Fruit fly (Drosophila melanogaster) whole organism, embryonic: Measurements from ENCODE around the gene CG31633.

Source experiments
- CG11560 ChIP-seq: fragments of 200-800 bp; sonication (Bioruptor generic); IDR thresholded peaks from 3 replicates; pipeline ENCODE4 v1.3.6; 2022; ENCODE audit warnings: missing biosample characterization, missing genetic modification characterization
- CG12659 ChIP-seq: fragments of 200-800 bp; sonication (Bioruptor generic); optimal IDR thresholded peaks from 3 replicates; lab custom pipeline; 2017; ENCODE audit warnings: mild to moderate bottlenecking, missing biosample characterization, missing genetic modification reagents, missing genetic modification characterization
- CG1603 ChIP-seq: fragments of 200-800 bp; sonication (Bioruptor generic); optimal IDR thresholded peaks from 2 replicates; lab custom pipeline; 2019; ENCODE audit warnings: missing biosample characterization, mild to moderate bottlenecking, missing genetic modification characterization, moderate library complexity
- CG17186 ChIP-seq: fragments of 200-800 bp; sonication (Bioruptor generic); optimal IDR thresholded peaks from 3 replicates; lab custom pipeline; 2017; ENCODE audit warnings: missing biosample characterization, missing genetic modification reagents, missing genetic modification characterization
- CG17612 ChIP-seq: fragments of 200-800 bp; sonication (Bioruptor generic); IDR thresholded peaks from 2 replicates; pipeline ENCODE4 v1.3.6; 2022; ENCODE audit warnings: missing biosample characterization, missing genetic modification characterization
- CG18011 ChIP-seq: fragments of 200-800 bp; sonication (Bioruptor generic); optimal IDR thresholded peaks from 2 replicates; lab custom pipeline; 2017; ENCODE audit warnings: missing biosample characterization, missing genetic modification characterization, mild to moderate bottlenecking, moderate library complexity, missing genotype
- CG1832 ChIP-seq: fragments of 200-800 bp; sonication (Bioruptor generic); optimal IDR thresholded peaks from 2 replicates; lab custom pipeline; 2017; ENCODE audit warnings: missing biosample characterization, mild to moderate bottlenecking, missing genetic modification characterization, inconsistent platforms
- CG2202 ChIP-seq: fragments of 200-800 bp; sonication (Bioruptor generic); optimal IDR thresholded peaks from 2 replicates; lab custom pipeline; 2018; ENCODE audit warnings: missing biosample characterization, mild to moderate bottlenecking, missing genetic modification characterization
- CG3995 ChIP-seq: fragments of 200-800 bp; sonication (Bioruptor generic); optimal IDR thresholded peaks from 3 replicates; lab custom pipeline; 2016; ENCODE audit warnings: missing biosample characterization, missing genetic modification characterization
- CG4730 ChIP-seq: fragments of 200-800 bp; sonication (Bioruptor generic); IDR thresholded peaks from 2 replicates; pipeline ENCODE4 v1.3.6; 2022; ENCODE audit warnings: missing biosample characterization, missing genetic modification characterization
- CG5245 ChIP-seq: fragments of 200-800 bp; sonication (Bioruptor generic); optimal IDR thresholded peaks from 3 replicates; lab custom pipeline; 2016; ENCODE audit warnings: missing biosample characterization, missing genetic modification characterization
- CG6175 ChIP-seq: fragments of 200-800 bp; sonication (Bioruptor generic); IDR thresholded peaks from 3 replicates; pipeline ENCODE4 v1.3.6; 2022; ENCODE audit warnings: missing biosample characterization, missing genetic modification characterization
- CG6272 ChIP-seq: fragments of 200-800 bp; sonication (Bioruptor generic); IDR thresholded peaks from 2 replicates; pipeline ENCODE4 v1.3.6; 2022; ENCODE audit warnings: missing biosample characterization, missing genetic modification characterization
- CG6689 ChIP-seq: fragments of 200-800 bp; sonication (Bioruptor generic); IDR thresholded peaks from 2 replicates; pipeline ENCODE4 v1.3.6; 2022; ENCODE audit warnings: missing biosample characterization, missing genetic modification characterization
- CG8281 ChIP-seq: fragments of 200-800 bp; sonication (Bioruptor generic); optimal IDR thresholded peaks from 2 replicates; lab custom pipeline; 2018; ENCODE audit warnings: missing biosample characterization, mild to moderate bottlenecking, missing genetic modification characterization, moderate library complexity
- CG9797 ChIP-seq: fragments of 200-800 bp; sonication (Bioruptor generic); optimal IDR thresholded peaks from 3 replicates; lab custom pipeline; 2018; ENCODE audit warnings: missing biosample characterization, mild to moderate bottlenecking, missing genetic modification characterization
- CG9876 ChIP-seq: fragments of 200-800 bp; sonication (Bioruptor generic); optimal IDR thresholded peaks from 2 replicates; lab custom pipeline; 2016; ENCODE audit warnings: missing biosample characterization, missing genetic modification characterization
- CHES-1-like ChIP-seq: fragments of 200-800 bp; sonication (Bioruptor generic); optimal IDR thresholded peaks from 2 replicates; lab custom pipeline; 2016; ENCODE audit warnings: missing biosample characterization, missing genetic modification characterization
- CkIIα-i1 ChIP-seq: fragments of 200-800 bp; sonication (Bioruptor generic); IDR thresholded peaks from 2 replicates; pipeline ENCODE4 v1.3.6; 2022; ENCODE audit warnings: missing biosample characterization, missing genetic modification characterization
- CrebB ChIP-seq: fragments of 200-800 bp; sonication (Bioruptor generic); optimal IDR thresholded peaks from 3 replicates; lab custom pipeline; 2018; ENCODE audit warnings: missing biosample characterization, mild to moderate bottlenecking, missing genetic modification characterization
- Dad ChIP-seq: fragments of 200-800 bp; sonication (Bioruptor generic); optimal IDR thresholded peaks from 3 replicates; lab custom pipeline; 2016; ENCODE audit warnings: missing biosample characterization, missing genetic modification characterization
- Dek ChIP-seq: fragments of 200-800 bp; sonication (Bioruptor generic); optimal IDR thresholded peaks from 3 replicates; lab custom pipeline; 2019; ENCODE audit warnings: missing biosample characterization, mild to moderate bottlenecking, missing genetic modification characterization, moderate library complexity
- Fer2 ChIP-seq: fragments of 200-800 bp; sonication (Bioruptor generic); optimal IDR thresholded peaks from 2 replicates; lab custom pipeline; 2018; ENCODE audit warnings: missing biosample characterization, mild to moderate bottlenecking, missing genetic modification characterization, moderate library complexity
- Fer3 ChIP-seq: fragments of 200-800 bp; sonication (Bioruptor generic); optimal IDR thresholded peaks from 2 replicates; lab custom pipeline; 2018; ENCODE audit warnings: missing biosample characterization, mild to moderate bottlenecking, missing genetic modification characterization, moderate library complexity
- Jarid2 ChIP-seq: fragments of 200-800 bp; sonication (Bioruptor generic); optimal IDR thresholded peaks from 3 replicates; lab custom pipeline; 2017; ENCODE audit warnings: mild to moderate bottlenecking, missing biosample characterization, missing genetic modification reagents, missing genetic modification characterization
- Mes4 ChIP-seq: fragments of 200-800 bp; sonication (Bioruptor generic); optimal IDR thresholded peaks from 2 replicates; lab custom pipeline; 2016; ENCODE audit warnings: missing biosample characterization, missing genetic modification characterization
- Sox100B ChIP-seq: fragments of 200-800 bp; sonication (Bioruptor generic); optimal IDR thresholded peaks from 3 replicates; lab custom pipeline; 2018; ENCODE audit warnings: missing biosample characterization, mild to moderate bottlenecking, missing genetic modification characterization
- Trl ChIP-seq, 3 experiments: fragments of >200 bp in 2 of 3; fragments of 200-800 bp in 1 of 3; sonication (Bioruptor generic) in 1 of 3; optimal IDR thresholded peaks; 2 replicates in 1 of 3; 3 replicates in 2 of 3; lab custom pipeline; 2016 to 2017; ENCODE audit warnings: missing biosample characterization in 1 of 3, missing genetic modification characterization in 1 of 3
- az2 ChIP-seq: fragments of 200-800 bp; sonication (Bioruptor generic); optimal IDR thresholded peaks from 3 replicates; lab custom pipeline; 2016; ENCODE audit warnings: missing biosample characterization, missing genetic modification characterization
- bigmax ChIP-seq: fragments of 200-800 bp; sonication (Bioruptor generic); optimal IDR thresholded peaks from 2 replicates; lab custom pipeline; 2018; ENCODE audit warnings: missing biosample characterization, mild to moderate bottlenecking, missing genetic modification characterization
- chif ChIP-seq, 2 experiments: fragments of 200-800 bp; sonication (Bioruptor generic); optimal IDR thresholded peaks; 3 replicates each; lab custom pipeline; 2016; ENCODE audit warnings: missing biosample characterization in 2 of 2, missing genetic modification characterization in 2 of 2
- dati ChIP-seq: fragments of 200-800 bp; sonication (Bioruptor generic); IDR thresholded peaks from 2 replicates; pipeline ENCODE4 v1.3.6; 2022; ENCODE audit warnings: missing biosample characterization, missing genetic modification characterization
- emc ChIP-seq: fragments of 200-800 bp; sonication (Bioruptor generic); optimal IDR thresholded peaks from 2 replicates; lab custom pipeline; 2016; ENCODE audit warnings: missing biosample characterization, missing genetic modification characterization
- exex ChIP-seq: fragments of 200-800 bp; sonication (Bioruptor generic); optimal IDR thresholded peaks from 4 replicates; lab custom pipeline; 2018; ENCODE audit warnings: missing biosample characterization, mild to moderate bottlenecking, missing genetic modification characterization, moderate library complexity
- grn ChIP-seq: fragments of 200-800 bp; sonication (Bioruptor generic); optimal IDR thresholded peaks from 3 replicates; lab custom pipeline; 2017; ENCODE audit warnings: missing biosample characterization, missing genetic modification characterization
- hbn ChIP-seq: fragments of 200-800 bp; sonication (Bioruptor generic); IDR thresholded peaks from 2 replicates; pipeline ENCODE4 v1.3.6; 2022; ENCODE audit warnings: missing biosample characterization, missing genetic modification characterization; ENCODE audit not compliant: partially characterized antibody
- kay ChIP-seq: fragments of 200-800 bp; sonication (Bioruptor generic); optimal IDR thresholded peaks from 2 replicates; lab custom pipeline; 2016; ENCODE audit warnings: missing biosample characterization, missing genetic modification characterization
- maf-S ChIP-seq: fragments of 200-800 bp; sonication (Bioruptor generic); optimal IDR thresholded peaks from 2 replicates; lab custom pipeline; 2016; ENCODE audit warnings: missing biosample characterization, missing genetic modification characterization
- nerfin-1 ChIP-seq: fragments of 200-800 bp; sonication (Bioruptor generic); optimal IDR thresholded peaks from 3 replicates; lab custom pipeline; 2019; ENCODE audit warnings: missing biosample characterization, mild to moderate bottlenecking, missing genetic modification characterization, moderate library complexity
- pan ChIP-seq, 4 experiments: fragments of >200 bp in 3 of 4; fragments of 200-800 bp in 1 of 4; sonication (Bioruptor generic) in 1 of 4; optimal IDR thresholded peaks in 3 of 4; IDR thresholded peaks in 1 of 4; 2 replicates each; pipeline versions ENCODE4 v1.3.6 to Lab custom; 2017 to 2022; ENCODE audit warnings: missing biosample characterization in 2 of 4, missing genetic modification characterization in 2 of 4, mixed read lengths in 1 of 4
- peb ChIP-seq: fragments of 200-800 bp; sonication (Bioruptor generic); IDR thresholded peaks from 2 replicates; pipeline ENCODE4 v1.3.6; 2022; ENCODE audit warnings: missing biosample characterization, missing genetic modification characterization
- row ChIP-seq: fragments of 200-800 bp; sonication (Bioruptor generic); IDR thresholded peaks from 3 replicates; pipeline ENCODE4 v1.3.6; 2022; ENCODE audit warnings: missing biosample characterization, missing genetic modification characterization
- sc ChIP-seq, 3 experiments: fragments of >200 bp in 2 of 3; fragments of 200-800 bp in 1 of 3; sonication (Bioruptor generic) in 1 of 3; optimal IDR thresholded peaks; 2 replicates in 2 of 3; 3 replicates in 1 of 3; lab custom pipeline; 2017; ENCODE audit warnings: mild to moderate bottlenecking in 1 of 3, missing biosample characterization in 1 of 3, missing genetic modification characterization in 1 of 3, missing genetic modification reagents in 1 of 3
- so ChIP-seq: fragments of 200-800 bp; sonication (Bioruptor generic); IDR thresholded peaks from 3 replicates; pipeline ENCODE4 v1.3.6; 2022; ENCODE audit warnings: missing biosample characterization, missing genetic modification characterization
- tap ChIP-seq: fragments of 200-800 bp; optimal IDR thresholded peaks from 3 replicates; lab custom pipeline; 2019; ENCODE audit warnings: missing biosample characterization, mild to moderate bottlenecking, missing genetic modification characterization, moderate library complexity
- unc-4 ChIP-seq: fragments of 200-800 bp; sonication (Bioruptor generic); IDR thresholded peaks from 2 replicates; pipeline ENCODE4 v1.3.6; 2022; ENCODE audit warnings: missing biosample characterization, missing genetic modification characterization; ENCODE audit not compliant: partially characterized antibody
- usp ChIP-seq: fragments of >200 bp; optimal IDR thresholded peaks from 2 replicates; lab custom pipeline; 2017; ENCODE audit warnings: missing biosample characterization, missing genetic modification characterization

The CG31633 gene

DNA sequence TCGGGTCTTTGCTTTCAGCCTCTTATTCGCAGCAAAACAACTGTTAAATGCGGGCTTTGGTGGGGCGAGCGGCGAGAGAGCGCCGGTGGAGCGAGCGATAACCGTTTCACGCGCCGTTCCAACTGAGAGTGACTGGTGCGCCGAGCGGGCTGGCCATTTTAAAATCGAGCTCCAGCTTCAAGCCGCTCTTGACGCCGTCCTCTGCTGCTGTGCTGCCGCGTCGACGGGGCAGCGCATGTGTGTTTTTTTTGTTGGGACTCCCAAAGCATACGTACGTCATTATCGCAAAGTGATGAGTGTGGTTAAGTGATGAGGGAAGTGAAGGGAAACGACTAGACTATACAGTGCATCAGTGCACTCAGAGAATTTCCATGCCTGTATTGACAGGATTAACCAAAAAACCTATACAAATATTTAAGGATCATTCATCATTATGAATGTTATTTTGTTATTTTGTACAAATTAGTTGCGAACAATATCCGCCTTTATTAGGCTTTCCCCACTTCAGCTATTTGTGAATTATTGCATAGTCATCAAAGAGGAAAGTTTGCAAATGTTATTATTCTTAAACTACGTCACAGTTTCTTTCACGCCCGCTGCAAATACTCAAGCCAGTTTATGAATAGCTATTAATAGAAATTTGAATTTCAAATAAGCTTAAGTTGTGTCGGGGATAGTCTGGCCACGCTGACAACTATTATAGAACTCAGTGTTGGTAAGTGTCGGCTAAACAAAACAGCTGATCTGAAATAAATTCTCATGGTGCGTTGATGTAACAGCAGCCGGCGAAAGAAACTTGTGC is 17.3 kb upstream of the CG31633 start, which contains the start of gene Spn27A:
Spn27A (minus strand) TSS at position 137 of the 802 bp plus-strand sequence.
- TF ChIP-seq Sox100B (GFP tag; lab: Kevin White, UChicago): peak; percentile 59
- TF ChIP-seq emc (GFP tag; lab: Kevin White, UChicago): no peak
- 0 out of 2 replicates have a peak, but pooled peaks have one; percentile 10 for TF ChIP-seq CG6689 (GFP tag; lab: Robert Waterston, UW)
- peak; percentile 50 to 60 for TF ChIP-seq Trl (optimal IDR thresholded peaks at IDR 0.05; lab: Kevin White, UChicago)
- peak; percentile 43 for TF ChIP-seq Trl (GFP tag; optimal IDR thresholded peaks at IDR 0.05; lab: Kevin White, UChicago)
- no peak for TF ChIP-seq grn (GFP tag; lab: Kevin White, UChicago)
- peak in 1 of 2 experiments; percentile 56 for TF ChIP-seq chif (GFP tag; optimal IDR thresholded peaks at IDR 0.05; lab: Kevin White, UChicago)
- TF ChIP-seq CHES-1-like (GFP tag; lab: Kevin White, UChicago): peak; percentile 59
- no peak for TF ChIP-seq unc-4 (GFP tag; lab: Robert Waterston, UW)
- no peak for TF ChIP-seq tap (tag; lab: Kevin White, UChicago)
- TF ChIP-seq CG6272 (GFP tag; lab: Robert Waterston, UW): no peak
- TF ChIP-seq maf-S (GFP tag; lab: Kevin White, UChicago): peak; percentile 42
- no peak for TF ChIP-seq CG5245
- TF ChIP-seq CG18011: peak; percentile 16
- no peak for TF ChIP-seq CG1832 (GFP tag; lab: Kevin White, UChicago)
- TF ChIP-seq CkIIα-i1 (GFP tag; lab: Robert Waterston, UW): no peak
- TF ChIP-seq CG9876 (GFP tag; lab: Kevin White, UChicago): no peak
- no peak for TF ChIP-seq peb (GFP tag; lab: Robert Waterston, UW)
- peak; percentile 3 for TF ChIP-seq CG17186 (GFP tag; lab: Kevin White, UChicago)
- TF ChIP-seq sc (optimal IDR thresholded peaks at IDR 0.05; lab: Kevin White, UChicago): no peak
- TF ChIP-seq sc (GFP tag; optimal IDR thresholded peaks at IDR 0.05; lab: Kevin White, UChicago): peak; percentile 49
- TF ChIP-seq Dek (tag; lab: Kevin White, UChicago): peak; percentile 43
- peak; percentile 29 for TF ChIP-seq exex (tag; lab: Kevin White, UChicago)
- no peak for TF ChIP-seq CG17612 (GFP tag; lab: Robert Waterston, UW)
- TF ChIP-seq CG11560: no peak
- peak; percentile 29 for TF ChIP-seq Fer2
- TF ChIP-seq CG2202 (tag; lab: Kevin White, UChicago): no peak
- TF ChIP-seq CrebB (tag; lab: Kevin White, UChicago): peak; percentile 28
- peak; percentile 34 for TF ChIP-seq bigmax (GFP tag; lab: Kevin White, UChicago)
- peak; percentile 57 for TF ChIP-seq CG3995 (GFP tag; lab: Kevin White, UChicago)
- peak; percentile 53 for TF ChIP-seq kay (GFP tag; lab: Kevin White, UChicago)
- no peak for TF ChIP-seq usp
- peak; percentile 21 for TF ChIP-seq CG8281
- peak; percentile 63 for TF ChIP-seq CG12659 (GFP tag; lab: Kevin White, UChicago)
- no peak for TF ChIP-seq dati
- peak; percentile 70 for TF ChIP-seq az2 (GFP tag; lab: Kevin White, UChicago)
- peak; percentile 54 for TF ChIP-seq Dad
- peak; percentile 68 for TF ChIP-seq CG1603 (tag; lab: Kevin White, UChicago)
- TF ChIP-seq pan (optimal IDR thresholded peaks at IDR 0.05; lab: Kevin White, UChicago): no peak
- peak in 1 of 2 experiments; percentile 53 for TF ChIP-seq pan (GFP tag; optimal IDR thresholded peaks at IDR 0.05 in 1 of 2, IDR thresholded peaks at IDR 0.05 in 1 of 2)
- TF ChIP-seq hbn: peak; percentile 26
- TF ChIP-seq row: peak; percentile 59; the same call in 2 of the 3 replicates
- TF ChIP-seq Mes4 (GFP tag; lab: Kevin White, UChicago): peak; percentile 27
- peak; percentile 76 for TF ChIP-seq nerfin-1 (tag; lab: Kevin White, UChicago)
- TF ChIP-seq Jarid2 (GFP tag; lab: Kevin White, UChicago): peak; percentile 64
- peak; percentile 38 for TF ChIP-seq Fer3
- TF ChIP-seq CG9797: peak; percentile 63
- no peak; the same call in 2 of the 3 replicates for TF ChIP-seq CG6175 (GFP tag; lab: Robert Waterston, UW)
- TF ChIP-seq so (GFP tag; lab: Robert Waterston, UW): 0 out of 3 replicates have a peak, but pooled peaks have one; percentile 31
- 0 out of 2 replicates have a peak, but pooled peaks have one; percentile 25 for TF ChIP-seq CG4730 (GFP tag; lab: Robert Waterston, UW)
